Worm (Caenorhabditis elegans) whole organism, L2 larva: ENCODE results near the gene R07H5.9.
"Not testable (repeated sequence)": the region's sequence is repeated elsewhere in the genome, so short reads cannot be mapped to it uniquely, and the experiment has no call there.

Experiments used
- ama-1 ChIP-seq: fragments of 150-350 bp; optimal IDR thresholded peaks from 2 replicates; lab custom pipeline; 2018; ENCODE audit warnings: inconsistent platforms
- ceh-16 ChIP-seq: fragments of 150-350 bp; optimal IDR thresholded peaks from 2 replicates; lab custom pipeline; 2014; ENCODE audit warnings: missing biosample characterization, missing genetic modification characterization
- dmd-4 ChIP-seq: sonication (generic microtip); optimal IDR thresholded peaks from 2 replicates; lab custom pipeline; 2017; ENCODE audit warnings: missing biosample characterization, missing genetic modification characterization
- elt-3 ChIP-seq: sonication (generic microtip); optimal IDR thresholded peaks from 2 replicates; lab custom pipeline; 2017; ENCODE audit warnings: missing biosample characterization, missing genetic modification characterization
- nhr-129 ChIP-seq: fragments of 150-350 bp; optimal IDR thresholded peaks from 2 replicates; lab custom pipeline; 2014; ENCODE audit warnings: missing biosample characterization, missing genetic modification characterization
- nhr-6 ChIP-seq: fragments of 150-350 bp; optimal IDR thresholded peaks from 2 replicates; lab custom pipeline; 2014; ENCODE audit warnings: missing biosample characterization, missing genetic modification characterization
- skn-1 ChIP-seq: sonication (generic microtip); optimal IDR thresholded peaks from 2 replicates; lab custom pipeline; 2017; ENCODE audit warnings: missing biosample characterization, missing genetic modification characterization
- snpc-4 ChIP-seq: fragments of 150-350 bp; optimal IDR thresholded peaks from 2 replicates; lab custom pipeline; 2014; ENCODE audit warnings: missing biosample characterization, missing genetic modification characterization
- unc-55 ChIP-seq: fragments of 150-350 bp; sonication (generic microtip); optimal IDR thresholded peaks from 3 replicates; lab custom pipeline; 2014; ENCODE audit warnings: missing biosample characterization, missing genetic modification reagents, missing genetic modification characterization
- unc-62 ChIP-seq: fragments of 150-350 bp; optimal IDR thresholded peaks from 2 replicates; lab custom pipeline; 2014; ENCODE audit warnings: missing biosample characterization, missing genetic modification reagents, missing genetic modification characterization
- ztf-1 ChIP-seq: fragments of 200-800 bp; sonication (Bioruptor generic); conservative IDR thresholded peaks from 2 replicates; pipeline ENCODE4 v1.3.6; 2022; ENCODE audit warnings: missing genetic modification characterization, missing compliant biosample characterization

DNA sequence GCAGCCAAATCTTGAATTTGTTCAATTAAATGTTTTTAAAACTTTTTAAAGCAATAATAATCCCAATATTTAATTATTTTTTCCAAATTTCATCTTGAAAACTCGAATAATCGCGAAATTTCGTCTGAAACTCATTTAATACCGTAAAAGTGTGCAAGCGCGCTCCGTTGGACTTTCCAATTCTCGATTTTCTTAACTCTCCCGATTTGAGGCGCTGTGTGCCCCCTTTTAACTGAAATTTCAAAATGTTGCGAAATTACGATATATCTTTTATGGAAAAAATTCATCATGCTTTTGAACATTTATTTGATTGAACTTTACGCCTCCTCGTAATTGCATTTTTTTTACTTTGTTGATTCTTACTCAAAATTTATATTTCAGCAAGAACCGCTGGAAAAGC is 4.9 kb upstream of the R07H5.9 start, which contains the start of gene R07H5.11:
- TF ChIP-seq ceh-16; elt-3 (tag; lab: Kevin White, UChicago); skn-1 (tag; lab: Kevin White, UChicago); nhr-129 (tag; lab: Kevin White, UChicago); ama-1; dmd-4 (tag; lab: Kevin White, UChicago); unc-55 (GFP tag; lab: Kevin White, UChicago); ztf-1; snpc-4 (tag; lab: Kevin White, UChicago); unc-62 (GFP tag; lab: Kevin White, UChicago); nhr-6 (tag; lab: Kevin White, UChicago): not testable (repeated sequence)
